Fruit fly (Drosophila melanogaster) whole organism, adult: ENCODE data around the gene Jarid2.

Source experiments
- CG11617 ChIP-seq: fragments of 200-800 bp; sonication (Bioruptor generic); optimal IDR thresholded peaks from 2 replicates; lab custom pipeline; 2017; ENCODE audit warnings: mild to moderate bottlenecking, missing biosample characterization, missing genetic modification reagents, missing genetic modification characterization
- CG12768 ChIP-seq: fragments of 200-800 bp; sonication (Bioruptor generic); optimal IDR thresholded peaks from 2 replicates; lab custom pipeline; 2017; ENCODE audit warnings: missing biosample characterization, missing genetic modification characterization, mild to moderate bottlenecking, moderate library complexity, missing genetic modification reagents
- CG14711 ChIP-seq: fragments of 200-800 bp; sonication (Bioruptor generic); optimal IDR thresholded peaks from 2 replicates; lab custom pipeline; 2018; ENCODE audit warnings: missing biosample characterization, mild to moderate bottlenecking, missing genetic modification characterization, moderate library complexity
- CG1620 ChIP-seq: fragments of 200-800 bp; sonication (Bioruptor generic); optimal IDR thresholded peaks from 2 replicates; lab custom pipeline; 2016; ENCODE audit warnings: missing biosample characterization, missing genetic modification characterization
- CG33017 ChIP-seq: fragments of 200-800 bp; sonication (Bioruptor generic); optimal IDR thresholded peaks from 2 replicates; lab custom pipeline; 2018; ENCODE audit warnings: missing biosample characterization, mild to moderate bottlenecking, missing genetic modification characterization, moderate library complexity
- CG5204 ChIP-seq: fragments of 200-800 bp; sonication (Bioruptor generic); optimal IDR thresholded peaks from 2 replicates; lab custom pipeline; 2016; ENCODE audit warnings: missing biosample characterization, missing genetic modification characterization
- CG7045 ChIP-seq: fragments of 200-800 bp; sonication (Bioruptor generic); optimal IDR thresholded peaks from 2 replicates; lab custom pipeline; 2017; ENCODE audit warnings: missing biosample characterization, mild to moderate bottlenecking, missing genetic modification characterization
- CG7101 ChIP-seq: fragments of 200-800 bp; sonication (Bioruptor generic); optimal IDR thresholded peaks from 2 replicates; lab custom pipeline; 2018; ENCODE audit warnings: missing biosample characterization, mild to moderate bottlenecking, missing genetic modification characterization, moderate library complexity
- Clk ChIP-seq: fragments of 200-800 bp; sonication (Bioruptor generic); optimal IDR thresholded peaks from 2 replicates; lab custom pipeline; 2017; ENCODE audit warnings: missing biosample characterization, missing genetic modification characterization
- Crg-1 ChIP-seq: fragments of 200-800 bp; sonication (Bioruptor generic); optimal IDR thresholded peaks from 2 replicates; lab custom pipeline; 2016; ENCODE audit warnings: missing biosample characterization, missing genetic modification characterization
- Hr96 ChIP-seq: fragments of 200-800 bp; sonication (Bioruptor generic); optimal IDR thresholded peaks from 2 replicates; lab custom pipeline; 2016; ENCODE audit warnings: missing biosample characterization, missing genetic modification characterization
- Mnt ChIP-seq: fragments of 200-800 bp; sonication (Bioruptor generic); optimal IDR thresholded peaks from 2 replicates; lab custom pipeline; 2016; ENCODE audit warnings: missing biosample characterization, mild to moderate bottlenecking, missing genetic modification characterization
- bab1 ChIP-seq: fragments of 200-800 bp; sonication (Bioruptor generic); optimal IDR thresholded peaks from 3 replicates; lab custom pipeline; 2019; ENCODE audit warnings: missing biosample characterization, mild to moderate bottlenecking, missing genetic modification characterization, moderate library complexity
- cic ChIP-seq: fragments of 200-800 bp; sonication (Bioruptor generic); optimal IDR thresholded peaks from 2 replicates; lab custom pipeline; 2017; ENCODE audit warnings: missing biosample characterization, mild to moderate bottlenecking, missing genetic modification characterization, moderate library complexity
- cnc ChIP-seq, 2 experiments: fragments of >200 bp; optimal IDR thresholded peaks; 2 replicates each; lab custom pipeline; 2017
- kay ChIP-seq: fragments of 200-800 bp; sonication (Bioruptor generic); peaks from one replicate; lab custom pipeline; 2016; ENCODE audit warnings: missing biosample characterization, missing genetic modification characterization, borderline replicate concordance
- ovo ChIP-seq: fragments of 200-800 bp; sonication (Bioruptor generic); optimal IDR thresholded peaks from 2 replicates; lab custom pipeline; 2016; ENCODE audit warnings: missing biosample characterization, missing genetic modification characterization
- pad ChIP-seq: fragments of 200-800 bp; sonication (Bioruptor generic); optimal IDR thresholded peaks from 3 replicates; lab custom pipeline; 2017; ENCODE audit warnings: missing biosample characterization, missing genetic modification characterization, mild to moderate bottlenecking, moderate library complexity, missing genetic modification reagents
- tj ChIP-seq: fragments of 200-800 bp; sonication (Bioruptor generic); optimal IDR thresholded peaks from 3 replicates; lab custom pipeline; 2017; ENCODE audit warnings: missing biosample characterization, mild to moderate bottlenecking, missing genetic modification characterization, moderate library complexity

Gene Jarid2

DNA sequence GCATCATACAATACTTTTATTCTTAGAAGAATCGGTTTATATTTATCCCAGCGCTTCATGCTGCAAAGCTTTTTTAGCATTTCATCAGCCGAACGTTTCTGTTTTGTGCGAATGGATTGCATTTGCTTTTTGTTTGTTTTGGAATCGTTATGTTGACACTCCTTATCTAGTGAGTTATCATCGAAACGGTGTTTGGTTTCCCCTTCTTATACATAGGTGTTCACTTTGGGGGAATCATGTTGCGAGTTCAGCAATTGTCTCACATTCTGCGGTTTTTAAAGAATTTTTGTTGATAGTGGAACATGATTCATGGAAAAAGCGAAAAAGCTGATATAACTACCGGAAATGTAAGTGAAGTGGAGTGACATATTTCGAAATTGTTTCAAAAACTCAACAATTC, 25.5 kb downstream of the Jarid2 start:
- TF ChIP-seq CG33017 (tag; lab: Kevin White, UChicago) (no peak), Crg-1 (GFP tag; lab: Kevin White, UChicago) (no peak), tj (peak; percentile 71), bab1 (GFP tag; lab: Kevin White, UChicago) (no peak), kay (GFP tag; lab: Kevin White, UChicago) (no peak)

dm6 chr3L:9502856-9503255, 26.0 kb downstream of the Jarid2 start:
- TF ChIP-seq CG5204 (GFP tag; lab: Kevin White, UChicago) (no peak), cic (GFP tag; lab: Kevin White, UChicago) (peak; percentile 52)

dm6 chr3L:9503552-9504317, 26.9 kb downstream of the Jarid2 start:
- no peak for TF ChIP-seq bab1 (GFP tag; lab: Kevin White, UChicago)
- TF ChIP-seq CG12768 (GFP tag; lab: Kevin White, UChicago) = no peak
- no peak for TF ChIP-seq cnc (optimal IDR thresholded peaks at IDR 0.05; lab: Kevin White, UChicago)
- TF ChIP-seq CG7045 (GFP tag; lab: Kevin White, UChicago) = peak; percentile 35
- TF ChIP-seq CG33017 (tag; lab: Kevin White, UChicago) = peak; percentile 32
- peak; percentile 59 for TF ChIP-seq kay (GFP tag; lab: Kevin White, UChicago)
- no peak for TF ChIP-seq tj
- TF ChIP-seq CG11617 (GFP tag; lab: Kevin White, UChicago) = no peak
- TF ChIP-seq CG5204 (GFP tag; lab: Kevin White, UChicago) = no peak
- TF ChIP-seq pad = no peak
- no peak for TF ChIP-seq CG14711 (tag; lab: Kevin White, UChicago)
- no peak for TF ChIP-seq cic (GFP tag; lab: Kevin White, UChicago)
- TF ChIP-seq Hr96 = no peak
- no peak for TF ChIP-seq CG1620 (GFP tag; lab: Kevin White, UChicago)
- peak; percentile 9 for TF ChIP-seq CG7101 (tag; lab: Kevin White, UChicago)
- TF ChIP-seq Mnt (GFP tag; lab: Kevin White, UChicago) = peak; percentile 13

DNA sequence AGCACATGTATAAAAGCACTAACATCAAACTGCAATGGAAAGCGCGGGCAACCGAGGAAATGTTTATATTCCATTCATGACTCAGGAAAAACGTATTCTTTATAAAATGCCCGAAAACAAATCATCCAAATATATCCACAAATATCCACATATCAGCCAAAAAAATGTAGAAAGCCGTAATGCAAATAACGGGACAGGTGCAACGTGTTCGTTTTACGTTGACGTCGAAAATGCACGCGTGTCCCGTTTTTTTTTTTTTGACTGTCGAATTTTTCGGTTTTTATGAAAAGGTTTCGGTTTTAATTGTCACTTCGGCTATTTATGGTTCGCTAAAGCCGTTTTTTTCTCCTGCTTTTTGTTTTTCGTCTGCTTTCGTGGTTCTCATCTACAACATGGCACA, 27.7 kb downstream of the Jarid2 start:
- TF ChIP-seq ovo (GFP tag; lab: Kevin White, UChicago) (peak; percentile 81), CG7045 (GFP tag; lab: Kevin White, UChicago) (no peak), CG11617 (GFP tag; lab: Kevin White, UChicago) (no peak)

- peak; percentile 19 for TF ChIP-seq CG33017 (tag; lab: Kevin White, UChicago)
- peak; percentile 25 for TF ChIP-seq CG7045 (GFP tag; lab: Kevin White, UChicago)
- TF ChIP-seq cnc (optimal IDR thresholded peaks at IDR 0.05; lab: Kevin White, UChicago) = no peak
- TF ChIP-seq Hr96 = peak; percentile 7
- TF ChIP-seq pad = no peak
- TF ChIP-seq Mnt (GFP tag; lab: Kevin White, UChicago) = peak; percentile 86
- no peak for TF ChIP-seq ovo (GFP tag; lab: Kevin White, UChicago)
- peak; percentile 53 for TF ChIP-seq CG1620 (GFP tag; lab: Kevin White, UChicago)
- peak; percentile 49 for TF ChIP-seq CG12768 (GFP tag; lab: Kevin White, UChicago)
- peak; percentile 28 for TF ChIP-seq bab1 (GFP tag; lab: Kevin White, UChicago)
- TF ChIP-seq cic (GFP tag; lab: Kevin White, UChicago) = peak; percentile 11
- TF ChIP-seq CG7101 (tag; lab: Kevin White, UChicago) = peak; percentile 42
- peak; percentile 39 for TF ChIP-seq kay (GFP tag; lab: Kevin White, UChicago)
- peak; percentile 48 for TF ChIP-seq CG14711 (tag; lab: Kevin White, UChicago)
- TF ChIP-seq CG11617 (GFP tag; lab: Kevin White, UChicago) = peak; percentile 42
- peak; percentile 70 for TF ChIP-seq tj
- no peak for TF ChIP-seq Crg-1 (GFP tag; lab: Kevin White, UChicago)
- no peak for TF ChIP-seq Clk
These were observed 28.3 kb downstream of the Jarid2 start, which contains the start of gene path for dm6 chr3L:9505007-9505712. Gene path (minus strand): TSS chr3L:9505328.

- TF ChIP-seq kay (GFP tag; lab: Kevin White, UChicago) (no peak), tj (peak; percentile 34), CG11617 (GFP tag; lab: Kevin White, UChicago) (no peak)
These were observed 28.9 kb downstream of the Jarid2 start for dm6 chr3L:9505713-9506062.

DNA sequence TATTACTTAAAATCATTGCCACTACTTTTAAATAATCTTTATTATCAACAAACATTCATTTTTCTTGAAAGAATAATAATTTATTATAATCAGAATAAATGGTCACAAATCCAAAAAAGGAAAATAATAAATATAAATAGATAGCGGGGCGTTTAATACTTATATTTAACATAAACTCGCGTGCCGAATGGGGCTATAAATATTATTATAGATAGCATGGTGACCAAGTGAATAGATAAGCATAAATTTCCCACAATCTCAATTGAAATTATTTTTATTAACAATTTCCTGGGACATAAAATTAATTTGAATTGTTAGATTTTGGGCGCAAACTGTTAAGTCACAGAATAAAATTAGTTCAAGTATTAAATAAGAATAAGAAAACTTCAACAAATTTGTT, 29.6 kb downstream of the Jarid2 start:
- peak; percentile 41 for TF ChIP-seq kay (GFP tag; lab: Kevin White, UChicago)
- TF ChIP-seq bab1 (GFP tag; lab: Kevin White, UChicago) = no peak
- TF ChIP-seq Hr96 = no peak
